Fruit fly (Drosophila melanogaster) whole organism, embryonic: ENCODE data around the gene sima.

Experiments used
- Atf6 ChIP-seq: fragments of 200-800 bp; sonication (Bioruptor generic); IDR thresholded peaks from 2 replicates; pipeline ENCODE4 v1.3.6; 2022; ENCODE audit warnings: missing biosample characterization, missing genetic modification characterization
- CG1024 ChIP-seq: fragments of 200-800 bp; sonication (Bioruptor generic); IDR thresholded peaks from 2 replicates; pipeline ENCODE4 v1.3.6; 2022; ENCODE audit warnings: missing biosample characterization, missing genetic modification characterization
- CG10565 ChIP-seq: fragments of 200-800 bp; sonication (Bioruptor generic); optimal IDR thresholded peaks from 3 replicates; lab custom pipeline; 2016; ENCODE audit warnings: missing biosample characterization, mild to moderate bottlenecking, missing genetic modification characterization
- CG11398 ChIP-seq: fragments of 200-800 bp; sonication (Bioruptor generic); optimal IDR thresholded peaks from 2 replicates; lab custom pipeline; 2016; ENCODE audit warnings: missing biosample characterization, missing genetic modification characterization
- CG12219 ChIP-seq: fragments of 200-800 bp; sonication (Bioruptor generic); optimal IDR thresholded peaks from 3 replicates; lab custom pipeline; 2018; ENCODE audit warnings: missing biosample characterization, mild to moderate bottlenecking, missing genetic modification characterization
- CG14441 ChIP-seq: fragments of 200-800 bp; sonication (Bioruptor generic); IDR thresholded peaks from 2 replicates; pipeline ENCODE4 v1.3.6; 2022; ENCODE audit warnings: missing biosample characterization, missing genetic modification characterization
- CG1602 ChIP-seq: fragments of 200-800 bp; sonication (Bioruptor generic); optimal IDR thresholded peaks from 3 replicates; lab custom pipeline; 2016; ENCODE audit warnings: missing biosample characterization, missing genetic modification characterization
- CG16779 ChIP-seq: fragments of 200-800 bp; sonication (Bioruptor generic); IDR thresholded peaks from 2 replicates; pipeline ENCODE4 v1.3.6; 2022; ENCODE audit warnings: missing biosample characterization, missing genetic modification characterization
- CG17186 ChIP-seq: fragments of 200-800 bp; sonication (Bioruptor generic); optimal IDR thresholded peaks from 3 replicates; lab custom pipeline; 2017; ENCODE audit warnings: missing biosample characterization, missing genetic modification reagents, missing genetic modification characterization
- CG17829 ChIP-seq: fragments of 200-800 bp; optimal IDR thresholded peaks from 2 replicates; lab custom pipeline; 2019; ENCODE audit warnings: missing biosample characterization, mild to moderate bottlenecking, missing genetic modification characterization, moderate library complexity
- CG18262 ChIP-seq: fragments of 200-800 bp; optimal IDR thresholded peaks from 3 replicates; lab custom pipeline; 2019; ENCODE audit warnings: missing biosample characterization, mild to moderate bottlenecking, missing genetic modification characterization, moderate library complexity
- CG2199 ChIP-seq: fragments of 200-800 bp; sonication (Bioruptor generic); IDR thresholded peaks from 3 replicates; pipeline ENCODE4 v1.3.6; 2022; ENCODE audit warnings: missing biosample characterization, missing genetic modification characterization
- CG33213 ChIP-seq: fragments of 200-800 bp; sonication (Bioruptor generic); optimal IDR thresholded peaks from 3 replicates; lab custom pipeline; 2016; ENCODE audit warnings: missing biosample characterization, missing genetic modification characterization
- CG4707 ChIP-seq: fragments of 200-800 bp; sonication (Bioruptor generic); optimal IDR thresholded peaks from 2 replicates; lab custom pipeline; 2018; ENCODE audit warnings: missing biosample characterization, mild to moderate bottlenecking, missing genetic modification characterization, moderate library complexity
- CG7839 ChIP-seq: fragments of 200-800 bp; sonication (Bioruptor generic); optimal IDR thresholded peaks from 3 replicates; lab custom pipeline; 2018; ENCODE audit warnings: missing biosample characterization, mild to moderate bottlenecking, missing genetic modification characterization, moderate library complexity
- CG7963 ChIP-seq: fragments of 200-800 bp; sonication (Bioruptor generic); IDR thresholded peaks from 3 replicates; pipeline ENCODE4 v1.3.6; 2022; ENCODE audit warnings: missing biosample characterization, missing genetic modification characterization; ENCODE audit not compliant: partially characterized antibody
- CG8388 ChIP-seq: fragments of 200-800 bp; sonication (Bioruptor generic); optimal IDR thresholded peaks from 2 replicates; lab custom pipeline; 2019; ENCODE audit warnings: missing biosample characterization, mild to moderate bottlenecking, missing genetic modification characterization, moderate library complexity
- CrebB ChIP-seq: fragments of 200-800 bp; sonication (Bioruptor generic); optimal IDR thresholded peaks from 3 replicates; lab custom pipeline; 2018; ENCODE audit warnings: missing biosample characterization, mild to moderate bottlenecking, missing genetic modification characterization
- Dp ChIP-seq: fragments of 200-800 bp; sonication (Bioruptor generic); optimal IDR thresholded peaks from 2 replicates; lab custom pipeline; 2018; ENCODE audit warnings: missing biosample characterization, mild to moderate bottlenecking, missing genetic modification characterization, moderate library complexity
- E2f1 ChIP-seq: fragments of 200-800 bp; sonication (Bioruptor generic); IDR thresholded peaks from 2 replicates; pipeline ENCODE4 v1.3.6; 2022; ENCODE audit warnings: missing biosample characterization, missing genetic modification characterization
- Mad ChIP-seq: fragments of 200-800 bp; sonication (Bioruptor generic); optimal IDR thresholded peaks from 2 replicates; lab custom pipeline; 2016; ENCODE audit warnings: missing biosample characterization, missing genetic modification characterization
- NfI ChIP-seq: fragments of 200-800 bp; sonication (Bioruptor generic); optimal IDR thresholded peaks from 3 replicates; lab custom pipeline; 2018; ENCODE audit warnings: missing biosample characterization, mild to moderate bottlenecking, missing genetic modification characterization, moderate library complexity
- Oli ChIP-seq: fragments of 200-800 bp; sonication (Bioruptor generic); optimal IDR thresholded peaks from 2 replicates; lab custom pipeline; 2018; ENCODE audit warnings: missing biosample characterization, mild to moderate bottlenecking, missing genetic modification characterization, moderate library complexity
- Ravus ChIP-seq: fragments of 200-800 bp; sonication (Bioruptor generic); IDR thresholded peaks from 2 replicates; pipeline ENCODE4 v1.3.6; 2022; ENCODE audit warnings: missing biosample characterization, missing genetic modification characterization
- Sry-β ChIP-seq: fragments of 200-800 bp; sonication (Bioruptor generic); optimal IDR thresholded peaks from 2 replicates; lab custom pipeline; 2018; ENCODE audit warnings: missing biosample characterization, mild to moderate bottlenecking, missing genetic modification characterization, moderate library complexity
- Sry-δ ChIP-seq: fragments of 200-800 bp; sonication (Bioruptor generic); optimal IDR thresholded peaks from 2 replicates; lab custom pipeline; 2016; ENCODE audit warnings: missing biosample characterization, missing genetic modification characterization
- ab ChIP-seq: fragments of 200-800 bp; sonication (Bioruptor generic); optimal IDR thresholded peaks from 2 replicates; lab custom pipeline; 2016; ENCODE audit warnings: missing biosample characterization, missing genetic modification characterization
- ap ChIP-seq: fragments of 200-800 bp; sonication (Bioruptor generic); IDR thresholded peaks from 2 replicates; pipeline ENCODE4 v1.3.6; 2022; ENCODE audit warnings: missing biosample characterization, missing genetic modification characterization
- az2 ChIP-seq: fragments of 200-800 bp; sonication (Bioruptor generic); optimal IDR thresholded peaks from 3 replicates; lab custom pipeline; 2016; ENCODE audit warnings: missing biosample characterization, missing genetic modification characterization
- bab2 ChIP-seq: fragments of 200-800 bp; sonication (Bioruptor generic); optimal IDR thresholded peaks from 2 replicates; lab custom pipeline; 2016; ENCODE audit warnings: missing biosample characterization, missing genetic modification characterization
- bsh ChIP-seq, 2 experiments: fragments of 200-800 bp; sonication (Bioruptor generic); optimal IDR thresholded peaks; 2 replicates each; lab custom pipeline; 2017 to 2018; ENCODE audit warnings: mild to moderate bottlenecking in 2 of 2, missing biosample characterization in 2 of 2, missing genetic modification characterization in 2 of 2, moderate library complexity in 1 of 2
- cad ChIP-seq: fragments of >200 bp; optimal IDR thresholded peaks from 2 replicates; lab custom pipeline; 2017; ENCODE audit warnings: missing biosample characterization, missing genetic modification characterization
- dimm ChIP-seq: fragments of 200-800 bp; sonication (Bioruptor generic); IDR thresholded peaks from 2 replicates; pipeline ENCODE4 v1.3.6; 2022; ENCODE audit warnings: missing biosample characterization, missing genetic modification characterization
- gce ChIP-seq: fragments of 200-800 bp; sonication (Bioruptor generic); IDR thresholded peaks from 3 replicates; pipeline ENCODE4 v1.3.6; 2022; ENCODE audit warnings: missing biosample characterization, missing genetic modification characterization
- jigr1 ChIP-seq: fragments of 200-800 bp; sonication (Bioruptor generic); IDR thresholded peaks from 3 replicates; pipeline ENCODE4 v1.3.6; 2022; ENCODE audit warnings: missing biosample characterization, missing genetic modification characterization
- kah ChIP-seq: fragments of 200-800 bp; sonication (Bioruptor generic); optimal IDR thresholded peaks from 2 replicates; lab custom pipeline; 2018; ENCODE audit warnings: missing biosample characterization, mild to moderate bottlenecking, missing genetic modification characterization
- kni ChIP-seq: fragments of 200-800 bp; sonication (Bioruptor generic); optimal IDR thresholded peaks from 3 replicates; lab custom pipeline; 2017; ENCODE audit warnings: mild to moderate bottlenecking, missing biosample characterization, missing genetic modification reagents, missing genetic modification characterization
- maf-S ChIP-seq: fragments of 200-800 bp; sonication (Bioruptor generic); optimal IDR thresholded peaks from 2 replicates; lab custom pipeline; 2016; ENCODE audit warnings: missing biosample characterization, missing genetic modification characterization
- onecut ChIP-seq: fragments of 200-800 bp; sonication (Bioruptor generic); IDR thresholded peaks from 2 replicates; pipeline ENCODE4 v1.3.6; 2022; ENCODE audit warnings: missing biosample characterization, missing genetic modification characterization
- p53 ChIP-seq: fragments of 200-800 bp; sonication (Bioruptor generic); optimal IDR thresholded peaks from 2 replicates; lab custom pipeline; 2016; ENCODE audit warnings: missing biosample characterization, missing genetic modification characterization
- pb ChIP-seq: fragments of 200-800 bp; sonication (Bioruptor generic); optimal IDR thresholded peaks from 3 replicates; lab custom pipeline; 2016; ENCODE audit warnings: missing biosample characterization, missing genetic modification characterization
- pfk ChIP-seq: fragments of 200-800 bp; sonication (Bioruptor generic); optimal IDR thresholded peaks from 2 replicates; lab custom pipeline; 2018; ENCODE audit warnings: missing biosample characterization, mild to moderate bottlenecking, missing genetic modification characterization, moderate library complexity
- prd ChIP-seq, 3 experiments: fragments of >200 bp in 2 of 3; fragments of 200-800 bp in 1 of 3; sonication (Bioruptor generic) in 1 of 3; optimal IDR thresholded peaks in 2 of 3; IDR thresholded peaks in 1 of 3; 2 replicates in 2 of 3; 3 replicates in 1 of 3; pipeline versions ENCODE4 v1.3.6 to Lab custom; 2017 to 2022; ENCODE audit warnings: missing biosample characterization in 1 of 3, missing genetic modification characterization in 1 of 3
- pros ChIP-seq: fragments of 200-800 bp; sonication (Bioruptor generic); optimal IDR thresholded peaks from 3 replicates; lab custom pipeline; 2019; ENCODE audit warnings: missing biosample characterization, mild to moderate bottlenecking, missing genetic modification characterization, moderate library complexity
- repo ChIP-seq: fragments of 200-800 bp; sonication (Bioruptor generic); optimal IDR thresholded peaks from 2 replicates; lab custom pipeline; 2016; ENCODE audit warnings: missing biosample characterization, missing genetic modification characterization
- sd ChIP-seq: fragments of 200-800 bp; sonication (Bioruptor generic); optimal IDR thresholded peaks from 3 replicates; lab custom pipeline; 2018; ENCODE audit warnings: missing biosample characterization, mild to moderate bottlenecking, missing genetic modification characterization, moderate library complexity
- sna ChIP-seq: fragments of 200-800 bp; sonication (Bioruptor generic); IDR thresholded peaks from 2 replicates; pipeline ENCODE4 v1.3.6; 2022; ENCODE audit warnings: missing biosample characterization, missing genetic modification characterization; ENCODE audit not compliant: partially characterized antibody
- tin ChIP-seq: fragments of 200-800 bp; sonication (Bioruptor generic); optimal IDR thresholded peaks from 3 replicates; lab custom pipeline; 2016; ENCODE audit warnings: missing biosample characterization, missing genetic modification characterization
- ttk ChIP-seq: fragments of 200-800 bp; sonication (Bioruptor generic); IDR thresholded peaks from 2 replicates; pipeline ENCODE4 v2.1.2; 2022; ENCODE audit warnings: missing biosample characterization, missing genetic modification characterization
- vfl ChIP-seq: fragments of 200-800 bp; sonication (Bioruptor generic); optimal IDR thresholded peaks from 2 replicates; lab custom pipeline; 2016; ENCODE audit warnings: missing biosample characterization, missing genetic modification characterization
- wdn ChIP-seq: fragments of 200-800 bp; sonication (Bioruptor generic); IDR thresholded peaks from 2 replicates; pipeline ENCODE4 v1.3.6; 2022; ENCODE audit warnings: missing biosample characterization, missing genetic modification characterization
- zfh1 ChIP-seq: fragments of 200-800 bp; sonication (Bioruptor generic); IDR thresholded peaks from 3 replicates; pipeline ENCODE4 v1.3.6; 2022; ENCODE audit warnings: missing biosample characterization, missing genetic modification characterization

Gene sima

dm6 chr3R:30039494-30039893 lies 18.6 kb upstream of the sima start, which contains the start of the genes janA, Sry-alpha and Sry-beta (continued):
- TF ChIP-seq ttk (GFP tag; lab: Robert Waterston, UW) (no peak), pfk (GFP tag; lab: Kevin White, UChicago) (no peak), E2f1 (GFP tag; lab: Robert Waterston, UW) (no peak), CG10565 (GFP tag; lab: Kevin White, UChicago) (no peak), vfl (GFP tag; lab: Kevin White, UChicago) (no peak), CG33213 (GFP tag; lab: Kevin White, UChicago) (no peak), kni (no peak), CG2199 (GFP tag; lab: Robert Waterston, UW) (no peak), cad (no peak), ab (GFP tag; lab: Kevin White, UChicago) (no peak), Dp (peak; percentile 63), CG17829 (tag; lab: Kevin White, UChicago) (peak; percentile 63), pb (GFP tag; lab: Kevin White, UChicago) (no peak), CrebB (tag; lab: Kevin White, UChicago) (no peak), Mad (GFP tag; lab: Kevin White, UChicago) (peak; percentile 26), Sry-β (GFP tag; lab: Kevin White, UChicago) (peak; percentile 54), p53 (no peak), ap (GFP tag; lab: Robert Waterston, UW) (no peak), Oli (tag; lab: Kevin White, UChicago) (no peak), sna (GFP tag; lab: Robert Waterston, UW) (peak; percentile 100), CG14441 (GFP tag; lab: Robert Waterston, UW) (no peak), CG4707 (GFP tag; lab: Kevin White, UChicago) (no peak), repo (no peak), bab2 (GFP tag; lab: Kevin White, UChicago) (no peak), prd (optimal IDR thresholded peaks at IDR 0.05; lab: Kevin White, UChicago) (no peak), prd (GFP tag; IDR thresholded peaks at IDR 0.05; lab: Robert Waterston, UW) (peak; percentile 10; the same call in 1 of the 3 replicates), maf-S (GFP tag; lab: Kevin White, UChicago) (no peak), gce (GFP tag; lab: Robert Waterston, UW) (no peak), sd (tag; lab: Kevin White, UChicago) (no peak), dimm (GFP tag; lab: Robert Waterston, UW) (no peak), Ravus (GFP tag; lab: Robert Waterston, UW) (no peak), tin (GFP tag; lab: Kevin White, UChicago) (no peak), CG1024 (GFP tag; lab: Robert Waterston, UW) (no peak), pros (GFP tag; lab: Kevin White, UChicago) (no peak), CG7839 (tag; lab: Kevin White, UChicago) (no peak), CG11398 (no peak), CG8388 (GFP tag; lab: Kevin White, UChicago) (no peak), wdn (no peak), az2 (GFP tag; lab: Kevin White, UChicago) (no peak), CG12219 (GFP tag; lab: Kevin White, UChicago) (no peak), onecut (no peak), NfI (GFP tag; lab: Kevin White, UChicago) (no peak), zfh1 (GFP tag; lab: Robert Waterston, UW) (no peak), CG16779 (no peak), CG17186 (peak; percentile 38), kah (GFP tag; lab: Kevin White, UChicago) (no peak), jigr1 (GFP tag; lab: Robert Waterston, UW) (no peak), Sry-δ (GFP tag; lab: Kevin White, UChicago) (peak; percentile 96), CG1602 (GFP tag; lab: Kevin White, UChicago) (no peak), CG18262 (tag; lab: Kevin White, UChicago) (no peak), CG7963 (peak; percentile 96), bsh (GFP tag; optimal IDR thresholded peaks at IDR 0.05; lab: Kevin White, UChicago) (no peak), Atf6 (GFP tag; lab: Robert Waterston, UW) (no peak)
